Worm (Caenorhabditis elegans): ENCODE data around the gene F13H10.1.
A peak's percentile ranks its signal among the peaks of the same experiment; 100 is the strongest.
"Not testable (repeated sequence)": the region's sequence is repeated elsewhere in the genome, so short reads cannot be mapped to it uniquely, and the experiment has no call there.

Gene F13H10.1

DNA sequence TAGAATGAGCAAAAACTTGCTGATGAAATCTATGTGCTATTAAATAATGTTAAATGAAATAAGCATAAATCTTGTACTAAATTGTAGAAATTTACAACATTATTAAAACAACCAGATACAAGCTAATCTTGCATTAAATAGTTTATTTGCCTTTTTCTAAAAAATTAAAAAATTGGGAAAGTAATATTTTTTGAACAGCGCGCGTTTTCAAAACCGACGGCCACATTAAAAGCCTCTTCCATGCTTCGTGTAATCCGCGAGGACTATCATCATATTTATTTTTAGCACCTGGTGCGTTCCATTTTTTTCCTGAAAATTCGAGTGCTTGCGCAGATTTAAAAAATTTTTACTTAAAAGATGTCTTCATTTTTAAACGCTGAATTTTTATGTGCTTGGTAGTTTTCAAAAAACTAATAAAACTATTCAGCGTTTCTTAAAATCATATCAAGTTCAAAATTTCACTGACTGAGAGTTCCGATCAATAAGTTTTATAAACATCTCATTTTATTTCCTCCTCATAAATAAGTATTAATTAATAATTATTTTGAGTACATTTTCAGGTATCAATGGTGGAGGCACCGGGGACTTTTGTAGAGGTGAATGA, 16.9 kb upstream of the F13H10.1 start, which contains the start of gene Y43E12A.3:
TSS of gene Y43E12A.3 (plus strand) at position 554 of the 604 bp plus-strand sequence.
- TF ChIP-seq ceh-90 (tag; optimal IDR thresholded peaks at IDR 0.05); egl-27 (tag; optimal IDR thresholded peaks at IDR 0.05); sup-37 (GFP tag; optimal IDR thresholded peaks at IDR 0.05): not testable (repeated sequence)

DNA sequence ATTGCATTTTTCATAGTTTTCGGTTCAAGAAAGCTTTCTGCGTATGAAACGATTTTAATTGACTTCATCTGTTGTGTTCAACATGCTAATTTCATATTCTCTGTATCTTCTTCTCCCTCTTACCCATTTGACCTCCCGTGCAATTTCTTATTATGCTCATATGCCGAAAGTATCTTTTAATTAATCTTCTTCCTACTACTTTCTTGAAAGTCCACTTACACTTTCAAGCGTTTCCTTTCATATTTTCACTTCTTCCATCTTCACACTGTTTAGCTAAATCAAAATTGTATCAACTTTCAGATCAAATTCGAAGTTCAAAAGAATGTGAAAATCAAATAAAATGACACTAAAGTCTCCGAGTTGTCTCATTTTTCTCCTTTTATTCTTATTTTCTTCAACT, 13.7 kb upstream of the F13H10.1 start, which contains the start of gene F13H10.5:
TSS of gene F13H10.5 (plus strand) at position 301 of the 400 bp plus-strand sequence.
- TF ChIP-seq vab-15 (tag; optimal IDR thresholded peaks at IDR 0.05): no peak
- no peak for TF ChIP-seq nhr-19 (GFP tag; conservative IDR thresholded peaks at IDR 0.05)
- TF ChIP-seq nhr-20 (tag; optimal IDR thresholded peaks at IDR 0.05): no peak
- TF ChIP-seq isw-1 (GFP tag; IDR thresholded peaks at IDR 0.05): no peak
- no peak for TF ChIP-seq efl-3 (GFP tag; optimal IDR thresholded peaks at IDR 0.05)
- TF ChIP-seq unc-62 (GFP tag; optimal IDR thresholded peaks at IDR 0.05): no peak
- TF ChIP-seq unc-30 (tag; optimal IDR thresholded peaks at IDR 0.05): no peak
- no peak for TF ChIP-seq fkh-10 (GFP tag; optimal IDR thresholded peaks at IDR 0.05)

DNA sequence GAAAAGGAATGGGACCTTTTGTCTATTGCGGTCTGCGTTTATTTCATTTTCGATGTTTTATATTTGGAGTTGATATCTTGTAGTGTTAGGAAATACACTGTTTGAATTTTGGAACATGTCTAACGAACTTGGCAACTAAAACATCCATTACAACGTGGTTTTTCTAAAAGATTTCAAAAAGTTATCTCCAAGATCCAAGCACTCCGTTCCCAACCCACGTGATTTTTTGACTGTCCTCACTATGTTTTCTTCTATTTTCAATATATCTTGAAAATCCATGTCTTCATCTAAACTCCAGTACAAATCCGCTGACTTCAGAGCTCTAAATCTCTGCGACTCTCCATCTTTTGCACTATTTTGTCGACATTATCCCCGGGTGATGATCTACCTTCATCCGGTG, 2.8 kb upstream of the F13H10.1 start, which contains the start of gene F13H10.9:
TSS of gene F13H10.9 (plus strand) at position 301 of the 400 bp plus-strand sequence.
- TF ChIP-seq hpl-2 (GFP tag; optimal IDR thresholded peaks at IDR 0.05): no peak
- no peak for TF ChIP-seq jun-1 (tag; optimal IDR thresholded peaks at IDR 0.05)
- TF ChIP-seq aly-2 (tag; optimal IDR thresholded peaks at IDR 0.05): no peak

DNA sequence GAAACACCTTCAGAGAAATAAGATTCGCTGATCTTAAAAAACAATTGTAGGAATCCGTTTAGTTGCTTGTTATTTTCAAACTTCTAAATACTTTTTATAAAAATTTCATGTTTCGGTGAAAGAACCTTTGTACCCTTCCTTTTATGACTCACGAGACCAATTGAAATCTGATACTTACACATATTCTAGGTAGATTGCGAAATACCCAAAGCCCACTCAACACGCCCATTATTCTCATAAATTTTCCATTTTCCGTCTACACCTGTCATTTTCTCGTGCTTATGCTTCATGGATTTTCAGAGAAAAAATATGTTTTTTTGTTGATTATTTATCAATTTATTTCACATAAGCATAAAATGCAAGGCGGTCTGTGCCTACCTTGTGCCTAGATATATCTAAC, 2.0 kb downstream of the F13H10.1 start:
- TF ChIP-seq blmp-1 (tag; optimal IDR thresholded peaks at IDR 0.05) (no peak), tbx-2 (tag; optimal IDR thresholded peaks at IDR 0.05) (no peak), mab-9 (GFP tag; IDR thresholded peaks at IDR 0.05) (no peak), lin-14 (GFP tag; optimal IDR thresholded peaks at IDR 0.05) (peak; percentile 44), nhr-71 (tag; optimal IDR thresholded peaks at IDR 0.05) (peak; percentile 50), nhr-11 (tag; optimal IDR thresholded peaks at IDR 0.05) (no peak), C16A3.4 (tag; optimal IDR thresholded peaks at IDR 0.05) (no peak), hpl-2 (GFP tag; optimal IDR thresholded peaks at IDR 0.05) (no peak), lsy-2 (tag; optimal IDR thresholded peaks at IDR 0.05) (peak in 1 of 2 experiments; percentile 9), nhr-90 (tag; optimal IDR thresholded peaks at IDR 0.05; ENCODE audit: poor library complexity) (no peak), F16B12.6 (tag; optimal IDR thresholded peaks at IDR 0.05) (no peak), nhr-76 (tag; optimal IDR thresholded peaks at IDR 0.05) (no peak), aly-2 (tag; optimal IDR thresholded peaks at IDR 0.05) (no peak), pax-3 (tag; optimal IDR thresholded peaks at IDR 0.05) (no peak), nhr-19 (GFP tag; conservative IDR thresholded peaks at IDR 0.05) (no peak), ama-1 (optimal IDR thresholded peaks at IDR 0.05) (no peak), unc-86 (tag; optimal IDR thresholded peaks at IDR 0.05) (no peak), grh-1 (GFP tag; IDR thresholded peaks at IDR 0.05) (no peak), fkh-8 (tag; optimal IDR thresholded peaks at IDR 0.05) (peak; percentile 76), isw-1 (GFP tag; IDR thresholded peaks at IDR 0.05) (0 out of 2 replicates have a peak, but pooled peaks have one; percentile 3), ces-1 (GFP tag; optimal IDR thresholded peaks at IDR 0.05) (no peak), nhr-85 (tag) (peak; percentile 6), nhr-47 (tag; optimal IDR thresholded peaks at IDR 0.05) (no peak), swsn-7 (tag; optimal IDR thresholded peaks at IDR 0.05) (no peak), lin-35 (GFP tag; optimal IDR thresholded peaks at IDR 0.05) (no peak), ceh-82 (tag; optimal IDR thresholded peaks at IDR 0.05) (no peak), zip-4 (GFP tag; optimal IDR thresholded peaks at IDR 0.05) (peak; percentile 60), skn-1 (tag; optimal IDR thresholded peaks at IDR 0.05) (peak; percentile 63), tlp-1 (tag; optimal IDR thresholded peaks at IDR 0.05) (no peak), lin-15B (tag; optimal IDR thresholded peaks at IDR 0.05) (no peak), C04F5.9 (tag; optimal IDR thresholded peaks at IDR 0.05) (no peak), egl-13 (tag; optimal IDR thresholded peaks at IDR 0.05) (no peak), nhr-77 (tag; optimal IDR thresholded peaks at IDR 0.05) (no peak), pag-3 (tag; optimal IDR thresholded peaks at IDR 0.05; ENCODE audit: borderline replicate concordance, insufficient read depth) (no peak), snpc-4 (tag; optimal IDR thresholded peaks at IDR 0.05) (no peak), fos-1 (tag; optimal IDR thresholded peaks at IDR 0.05) (no peak), unc-30 (tag; optimal IDR thresholded peaks at IDR 0.05) (no peak)
